Worm (Caenorhabditis elegans): ENCODE measurements around the gene F10D2.10.

Gene F10D2.10

ce11 chrV:7193562-7193961, 37.6 kb upstream of the F10D2.10 start, which contains the start of gene F09G2.8:
TSS of gene F09G2.8 (minus strand) at chrV:7193662.
- TF ChIP-seq mep-1 (tag; optimal IDR thresholded peaks at IDR 0.05) (no peak), vab-15 (tag; optimal IDR thresholded peaks at IDR 0.05) (no peak)

- TF ChIP-seq mef-2 (tag; optimal IDR thresholded peaks at IDR 0.05) (no peak), fos-1 (tag; optimal IDR thresholded peaks at IDR 0.05) (no peak), zag-1 (tag; optimal IDR thresholded peaks at IDR 0.05) (no peak), nhr-76 (tag; optimal IDR thresholded peaks at IDR 0.05) (no peak), hlh-17 (GFP tag; optimal IDR thresholded peaks at IDR 0.05; ENCODE audit: borderline replicate concordance) (no peak), unc-62 (GFP tag; optimal IDR thresholded peaks at IDR 0.05) (no peak), nhr-20 (tag; optimal IDR thresholded peaks at IDR 0.05) (no peak), ztf-11 (tag; optimal IDR thresholded peaks at IDR 0.05) (no peak), sptf-1 (tag; optimal IDR thresholded peaks at IDR 0.05) (no peak), dpl-1 (GFP tag; optimal IDR thresholded peaks at IDR 0.05) (no peak), rnt-1 (tag; optimal IDR thresholded peaks at IDR 0.05) (no peak), unc-86 (tag; optimal IDR thresholded peaks at IDR 0.05) (no peak)
Measured at ce11 chrV:7187295-7187694, 31.3 kb upstream of the F10D2.10 start.

DNA sequence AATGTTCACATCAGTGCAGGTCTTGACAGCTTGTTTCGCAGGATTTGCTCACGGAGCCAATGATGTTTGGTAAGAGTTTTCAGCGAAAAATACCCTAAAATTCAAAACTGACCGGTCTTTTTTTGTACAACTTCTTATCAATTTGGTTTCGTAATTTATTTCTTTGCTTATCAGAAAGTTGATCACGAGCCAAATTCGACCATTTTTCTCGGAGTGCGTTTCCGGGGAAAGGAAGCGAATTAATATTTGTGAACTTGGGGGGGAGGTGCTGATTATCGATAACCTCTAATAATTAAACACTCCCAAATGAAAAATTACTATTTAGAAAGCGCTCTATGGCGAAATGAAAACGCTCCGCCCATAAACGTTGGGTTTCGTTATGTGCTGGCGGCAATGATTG, 30.6 kb upstream of the F10D2.10 start:
- TF ChIP-seq elt-2 (tag; optimal IDR thresholded peaks at IDR 0.05) = peak; percentile 88
- no peak for TF ChIP-seq blmp-1 (tag; optimal IDR thresholded peaks at IDR 0.05)
- TF ChIP-seq jun-1 (tag; optimal IDR thresholded peaks at IDR 0.05) = peak; percentile 43

ce11 chrV:7184549-7184948, 28.6 kb upstream of the F10D2.10 start, which contains the start of gene pitr-5:
TSS of gene pitr-5 (plus strand) at chrV:7184849.
- TF ChIP-seq nhr-90 (tag; optimal IDR thresholded peaks at IDR 0.05; ENCODE audit: poor library complexity) (no peak), sup-37 (GFP tag; optimal IDR thresholded peaks at IDR 0.05) (no peak), unc-86 (tag; optimal IDR thresholded peaks at IDR 0.05) (no peak), mdl-1 (tag; optimal IDR thresholded peaks at IDR 0.05) (no peak), zip-4 (GFP tag; optimal IDR thresholded peaks at IDR 0.05) (no peak), isw-1 (GFP tag; IDR thresholded peaks at IDR 0.05) (no peak), xbp-1 (tag; optimal IDR thresholded peaks at IDR 0.05) (no peak)

ce11 chrV:7178843-7179242, 22.9 kb upstream of the F10D2.10 start, which contains the start of gene cpsf-2:
TSS of gene cpsf-2 (plus strand) at chrV:7179172.
- TF ChIP-seq dpl-1 (GFP tag; optimal IDR thresholded peaks at IDR 0.05) (peak in 2 of 3 experiments; percentile 28 to 55), snu-23 (GFP tag; optimal IDR thresholded peaks at IDR 0.05) (peak; percentile 2), fkh-8 (tag; optimal IDR thresholded peaks at IDR 0.05) (no peak), hlh-4 (tag; optimal IDR thresholded peaks at IDR 0.05) (no peak), pax-3 (tag; optimal IDR thresholded peaks at IDR 0.05) (no peak), tbx-2 (tag; optimal IDR thresholded peaks at IDR 0.05) (peak; percentile 5), aly-2 (tag; optimal IDR thresholded peaks at IDR 0.05) (no peak), isw-1 (GFP tag; IDR thresholded peaks at IDR 0.05) (no peak), nhr-76 (tag; optimal IDR thresholded peaks at IDR 0.05) (no peak), ceh-82 (tag; optimal IDR thresholded peaks at IDR 0.05) (no peak), efl-1 (optimal IDR thresholded peaks at IDR 0.05) (peak; percentile 32 to 37), efl-1 (GFP tag; optimal IDR thresholded peaks at IDR 0.05 in 1 of 2) (peak; percentile 7 to 50), F16B12.6 (tag; optimal IDR thresholded peaks at IDR 0.05) (peak; percentile 80), Y116A8C.19 (tag; optimal IDR thresholded peaks at IDR 0.05; ENCODE audit: borderline replicate concordance) (no peak), efl-3 (GFP tag; optimal IDR thresholded peaks at IDR 0.05) (no peak), aha-1 (tag; optimal IDR thresholded peaks at IDR 0.05) (no peak), rnt-1 (tag; optimal IDR thresholded peaks at IDR 0.05) (no peak), ces-1 (GFP tag; optimal IDR thresholded peaks at IDR 0.05) (no peak), unc-98 (GFP tag; IDR thresholded peaks at IDR 0.05) (no peak), C04F5.9 (tag; optimal IDR thresholded peaks at IDR 0.05) (no peak), lin-35 (GFP tag; optimal IDR thresholded peaks at IDR 0.05) (peak in 1 of 2 experiments; percentile 36), nhr-20 (tag; optimal IDR thresholded peaks at IDR 0.05) (no peak), unc-62 (GFP tag; optimal IDR thresholded peaks at IDR 0.05) (no peak), mep-1 (tag; optimal IDR thresholded peaks at IDR 0.05) (no peak), mdl-1 (tag; optimal IDR thresholded peaks at IDR 0.05) (no peak), swsn-7 (tag; optimal IDR thresholded peaks at IDR 0.05) (no peak), ceh-63 (GFP tag; optimal IDR thresholded peaks at IDR 0.05) (no peak), nhr-77 (tag; optimal IDR thresholded peaks at IDR 0.05) (no peak), lsy-2 (tag; optimal IDR thresholded peaks at IDR 0.05) (peak; percentile 14 to 63), sptf-1 (tag; optimal IDR thresholded peaks at IDR 0.05) (no peak), xbp-1 (tag; optimal IDR thresholded peaks at IDR 0.05) (no peak), ceh-90 (tag; optimal IDR thresholded peaks at IDR 0.05) (no peak)

Measured in whole organism, L1 larva.